Fruit fly (Drosophila melanogaster) whole organism, embryonic: ENCODE data around the gene Awh.

Source experiments
- CG13296 ChIP-seq: fragments of 200-800 bp; sonication (Bioruptor generic); optimal IDR thresholded peaks from 3 replicates; lab custom pipeline; 2018; ENCODE audit warnings: missing biosample characterization, mild to moderate bottlenecking, missing genetic modification characterization
- CG13624 ChIP-seq: fragments of 200-800 bp; sonication (Bioruptor generic); optimal IDR thresholded peaks from 2 replicates; lab custom pipeline; 2016; ENCODE audit warnings: missing biosample characterization, missing genetic modification characterization
- CG15269 ChIP-seq: fragments of 200-800 bp; sonication (Bioruptor generic); optimal IDR thresholded peaks from 2 replicates; lab custom pipeline; 2018; ENCODE audit warnings: missing biosample characterization, mild to moderate bottlenecking, missing genetic modification characterization, moderate library complexity
- CG17829 ChIP-seq: fragments of 200-800 bp; optimal IDR thresholded peaks from 2 replicates; lab custom pipeline; 2019; ENCODE audit warnings: missing biosample characterization, mild to moderate bottlenecking, missing genetic modification characterization, moderate library complexity
- CG1792 ChIP-seq: fragments of 200-800 bp; sonication (Bioruptor generic); optimal IDR thresholded peaks from 2 replicates; lab custom pipeline; 2016; ENCODE audit warnings: missing biosample characterization, missing genetic modification characterization
- CG2875 ChIP-seq: fragments of 200-800 bp; sonication (Bioruptor generic); optimal IDR thresholded peaks from 2 replicates; lab custom pipeline; 2017; ENCODE audit warnings: missing biosample characterization, mild to moderate bottlenecking, missing genetic modification characterization, missing genetic modification reagents
- CG30020 ChIP-seq: fragments of 200-800 bp; optimal IDR thresholded peaks from 2 replicates; lab custom pipeline; 2019; ENCODE audit warnings: missing biosample characterization, mild to moderate bottlenecking, missing genetic modification characterization, moderate library complexity
- CG4707 ChIP-seq: fragments of 200-800 bp; sonication (Bioruptor generic); optimal IDR thresholded peaks from 2 replicates; lab custom pipeline; 2018; ENCODE audit warnings: missing biosample characterization, mild to moderate bottlenecking, missing genetic modification characterization, moderate library complexity
- CG5953 ChIP-seq: fragments of 200-800 bp; sonication (Bioruptor generic); IDR thresholded peaks from 2 replicates; pipeline ENCODE4 v1.3.6; 2022; ENCODE audit warnings: missing biosample characterization, missing genetic modification characterization
- CG9727 ChIP-seq: fragments of 200-800 bp; sonication (Bioruptor generic); optimal IDR thresholded peaks from 3 replicates; lab custom pipeline; 2017; ENCODE audit warnings: missing biosample characterization, mild to moderate bottlenecking, missing genetic modification characterization
- exex ChIP-seq: fragments of 200-800 bp; sonication (Bioruptor generic); optimal IDR thresholded peaks from 4 replicates; lab custom pipeline; 2018; ENCODE audit warnings: missing biosample characterization, mild to moderate bottlenecking, missing genetic modification characterization, moderate library complexity
- jumu ChIP-seq: fragments of 200-800 bp; sonication (Bioruptor generic); optimal IDR thresholded peaks from 3 replicates; lab custom pipeline; 2016; ENCODE audit warnings: missing biosample characterization, missing genetic modification characterization
- lbe ChIP-seq: fragments of 200-800 bp; sonication (Bioruptor generic); optimal IDR thresholded peaks from 2 replicates; lab custom pipeline; 2016; ENCODE audit warnings: missing biosample characterization, mild to moderate bottlenecking, missing genetic modification characterization
- maf-S ChIP-seq: fragments of 200-800 bp; sonication (Bioruptor generic); optimal IDR thresholded peaks from 2 replicates; lab custom pipeline; 2016; ENCODE audit warnings: missing biosample characterization, missing genetic modification characterization

DNA sequence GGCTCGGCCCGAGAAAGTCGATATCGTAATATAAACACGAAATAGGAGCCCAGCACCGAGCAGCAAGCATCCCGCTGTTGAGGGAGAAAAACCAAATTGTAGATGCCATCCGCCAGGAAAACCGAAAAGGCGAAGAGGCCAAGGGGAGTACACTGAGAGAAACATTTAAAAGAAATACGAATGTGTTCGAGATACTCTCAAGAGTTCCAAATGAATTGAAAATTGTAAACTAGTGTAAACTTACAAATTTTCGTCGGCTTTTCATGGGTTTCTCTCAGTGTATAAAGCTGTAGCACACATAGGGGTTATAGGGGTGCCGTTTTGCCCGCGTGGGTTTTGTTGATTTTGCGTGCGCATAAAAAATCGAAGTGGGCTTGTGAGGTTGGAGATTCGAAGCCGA, 43.3 kb upstream of the Awh start:
- TF ChIP-seq CG5953 (GFP tag; lab: Robert Waterston, UW), result no peak
- TF ChIP-seq CG30020, result no peak
- peak; percentile 79 for TF ChIP-seq CG9727 (GFP tag; lab: Kevin White, UChicago)
- TF ChIP-seq exex (tag; lab: Kevin White, UChicago), result peak; percentile 39
- peak; percentile 60 for TF ChIP-seq jumu
- TF ChIP-seq lbe (GFP tag; lab: Kevin White, UChicago), result peak; percentile 6
- peak; percentile 84 for TF ChIP-seq CG15269
- TF ChIP-seq CG13296, result peak; percentile 73
- TF ChIP-seq CG1792 (GFP tag; lab: Kevin White, UChicago), result peak; percentile 42
- TF ChIP-seq CG4707 (GFP tag; lab: Kevin White, UChicago), result peak; percentile 21
- peak; percentile 91 for TF ChIP-seq CG13624
- TF ChIP-seq CG2875, result peak; percentile 13
- peak; percentile 36 for TF ChIP-seq CG17829
- peak; percentile 23 for TF ChIP-seq maf-S
